Fruit fly (Drosophila melanogaster) whole organism, embryonic: ENCODE data around the gene Adgf-C.

ENCODE experiments used
- BEAF-32 ChIP-seq: fragments of 200-800 bp; sonication (Bioruptor generic); optimal IDR thresholded peaks from 3 replicates; lab custom pipeline; 2017; ENCODE audit warnings: missing biosample characterization, missing genetic modification characterization, mild to moderate bottlenecking, moderate library complexity, missing genetic modification reagents
- CG11398 ChIP-seq: fragments of 200-800 bp; sonication (Bioruptor generic); optimal IDR thresholded peaks from 2 replicates; lab custom pipeline; 2016; ENCODE audit warnings: missing biosample characterization, missing genetic modification characterization
- CG11695 ChIP-seq: fragments of 200-800 bp; sonication (Bioruptor generic); IDR thresholded peaks from 3 replicates; pipeline ENCODE4 v1.3.6; 2022; ENCODE audit warnings: missing biosample characterization, missing genetic modification characterization
- CG13894 ChIP-seq: fragments of 200-800 bp; sonication (Bioruptor generic); optimal IDR thresholded peaks from 3 replicates; lab custom pipeline; 2018; ENCODE audit warnings: missing biosample characterization, mild to moderate bottlenecking, missing genetic modification characterization, moderate library complexity
- CG14441 ChIP-seq: fragments of 200-800 bp; sonication (Bioruptor generic); IDR thresholded peaks from 2 replicates; pipeline ENCODE4 v1.3.6; 2022; ENCODE audit warnings: missing biosample characterization, missing genetic modification characterization
- CG14667 ChIP-seq: fragments of 200-800 bp; sonication (Bioruptor generic); IDR thresholded peaks from 2 replicates; pipeline ENCODE4 v1.3.6; 2022; ENCODE audit warnings: missing biosample characterization, missing genetic modification characterization
- CG15073 ChIP-seq: fragments of 200-800 bp; sonication (Bioruptor generic); optimal IDR thresholded peaks from 2 replicates; lab custom pipeline; 2016; ENCODE audit warnings: missing biosample characterization, missing genetic modification characterization
- CG16813 ChIP-seq: fragments of 200-800 bp; sonication (Bioruptor generic); IDR thresholded peaks from 3 replicates; pipeline ENCODE4 v1.3.6; 2022; ENCODE audit warnings: missing biosample characterization, missing genetic modification characterization; ENCODE audit not compliant: partially characterized antibody
- CG1792 ChIP-seq: fragments of 200-800 bp; sonication (Bioruptor generic); optimal IDR thresholded peaks from 2 replicates; lab custom pipeline; 2016; ENCODE audit warnings: missing biosample characterization, missing genetic modification characterization
- CG34376 ChIP-seq: fragments of 200-800 bp; sonication (Bioruptor generic); optimal IDR thresholded peaks from 2 replicates; lab custom pipeline; 2018; ENCODE audit warnings: missing biosample characterization, mild to moderate bottlenecking, missing genetic modification characterization
- CG3726 ChIP-seq: fragments of 200-800 bp; sonication (Bioruptor generic); IDR thresholded peaks from 3 replicates; pipeline ENCODE4, ENCODE4 v1.3.6; 2022; ENCODE audit warnings: missing biosample characterization, missing genetic modification characterization
- CG43689 ChIP-seq: fragments of 200-800 bp; sonication (Bioruptor generic); IDR thresholded peaks from 2 replicates; pipeline ENCODE4 v1.3.6; 2022; ENCODE audit warnings: missing biosample characterization, missing genetic modification characterization
- CG4854 ChIP-seq: fragments of 200-800 bp; sonication (Bioruptor generic); optimal IDR thresholded peaks from 2 replicates; lab custom pipeline; 2016; ENCODE audit warnings: missing biosample characterization, missing genetic modification characterization, inconsistent platforms
- CG6765 ChIP-seq: fragments of 200-800 bp; sonication (Bioruptor generic); optimal IDR thresholded peaks from 3 replicates; lab custom pipeline; 2017; ENCODE audit warnings: missing biosample characterization, mild to moderate bottlenecking, missing genetic modification characterization
- CG7786 ChIP-seq: fragments of 200-800 bp; sonication (Bioruptor generic); optimal IDR thresholded peaks from 2 replicates; lab custom pipeline; 2016; ENCODE audit warnings: missing biosample characterization, missing genetic modification characterization
- CG8290 ChIP-seq, 3 experiments: fragments of 200-800 bp; sonication (Bioruptor generic); optimal IDR thresholded peaks; 2 replicates each; lab custom pipeline; 2016 to 2019; ENCODE audit warnings: missing biosample characterization in 3 of 3, missing genetic modification characterization in 3 of 3, mild to moderate bottlenecking in 2 of 3, moderate library complexity in 1 of 3
- CG8924 ChIP-seq: fragments of 200-800 bp; optimal IDR thresholded peaks from 3 replicates; lab custom pipeline; 2019; ENCODE audit warnings: missing biosample characterization, mild to moderate bottlenecking, missing genetic modification characterization, moderate library complexity
- Dbx ChIP-seq: fragments of 200-800 bp; sonication (Bioruptor generic); IDR thresholded peaks from 3 replicates; pipeline ENCODE4 v1.3.6; 2022; ENCODE audit warnings: missing biosample characterization, missing genetic modification characterization
- Dek ChIP-seq: fragments of 200-800 bp; sonication (Bioruptor generic); optimal IDR thresholded peaks from 3 replicates; lab custom pipeline; 2019; ENCODE audit warnings: missing biosample characterization, mild to moderate bottlenecking, missing genetic modification characterization, moderate library complexity
- Dref ChIP-seq: fragments of 200-800 bp; sonication (Bioruptor generic); IDR thresholded peaks from 2 replicates; pipeline ENCODE4 v1.3.6; 2022; ENCODE audit warnings: missing biosample characterization, missing genetic modification characterization
- HLHmδ ChIP-seq: fragments of 200-800 bp; sonication (Bioruptor generic); optimal IDR thresholded peaks from 2 replicates; lab custom pipeline; 2018; ENCODE audit warnings: missing biosample characterization, mild to moderate bottlenecking, missing genetic modification characterization, moderate library complexity
- Mes4 ChIP-seq: fragments of 200-800 bp; sonication (Bioruptor generic); optimal IDR thresholded peaks from 2 replicates; lab custom pipeline; 2016; ENCODE audit warnings: missing biosample characterization, missing genetic modification characterization
- NK7.1 ChIP-seq: fragments of 200-800 bp; sonication (Bioruptor generic); optimal IDR thresholded peaks from 3 replicates; lab custom pipeline; 2016; ENCODE audit warnings: missing biosample characterization, missing genetic modification characterization
- Nf-YC ChIP-seq: fragments of 200-800 bp; optimal IDR thresholded peaks from 3 replicates; lab custom pipeline; 2019; ENCODE audit warnings: missing biosample characterization, mild to moderate bottlenecking, missing genetic modification characterization, moderate library complexity
- Rfx ChIP-seq: fragments of 200-800 bp; sonication (Bioruptor generic); IDR thresholded peaks from 2 replicates; pipeline ENCODE4 v1.3.6; 2022; ENCODE audit warnings: missing biosample characterization, missing genetic modification characterization
- Sox102F ChIP-seq: fragments of 200-800 bp; sonication (Bioruptor generic); optimal IDR thresholded peaks from 2 replicates; lab custom pipeline; 2018; ENCODE audit warnings: missing biosample characterization, mild to moderate bottlenecking, missing genetic modification characterization, moderate library complexity
- Xrp1 ChIP-seq: fragments of 200-800 bp; sonication (Bioruptor generic); IDR thresholded peaks from 2 replicates; pipeline ENCODE4 v1.3.6; 2022; ENCODE audit warnings: missing biosample characterization, missing genetic modification characterization
- ac ChIP-seq: fragments of 200-800 bp; sonication (Bioruptor generic); optimal IDR thresholded peaks from 3 replicates; lab custom pipeline; 2017; ENCODE audit warnings: missing biosample characterization, mild to moderate bottlenecking, missing genetic modification characterization
- bab2 ChIP-seq: fragments of 200-800 bp; sonication (Bioruptor generic); optimal IDR thresholded peaks from 2 replicates; lab custom pipeline; 2016; ENCODE audit warnings: missing biosample characterization, missing genetic modification characterization
- ewg ChIP-seq: fragments of 200-800 bp; sonication (Bioruptor generic); optimal IDR thresholded peaks from 3 replicates; lab custom pipeline; 2017; ENCODE audit warnings: mild to moderate bottlenecking, missing biosample characterization, missing genetic modification reagents, missing genetic modification characterization
- gcm ChIP-seq: fragments of 200-800 bp; sonication (Bioruptor generic); optimal IDR thresholded peaks from 2 replicates; lab custom pipeline; 2019; ENCODE audit warnings: missing biosample characterization, mild to moderate bottlenecking, missing genetic modification characterization, moderate library complexity
- grn ChIP-seq: fragments of 200-800 bp; sonication (Bioruptor generic); optimal IDR thresholded peaks from 3 replicates; lab custom pipeline; 2017; ENCODE audit warnings: missing biosample characterization, missing genetic modification characterization
- h ChIP-seq: fragments of >200 bp; optimal IDR thresholded peaks from 2 replicates; lab custom pipeline; 2017
- hb ChIP-seq: fragments of 200-800 bp; sonication (Bioruptor generic); IDR thresholded peaks from 3 replicates; pipeline ENCODE4 v1.3.6; 2022; ENCODE audit warnings: missing biosample characterization, missing genetic modification characterization; ENCODE audit not compliant: partially characterized antibody
- hbn ChIP-seq: fragments of 200-800 bp; sonication (Bioruptor generic); IDR thresholded peaks from 2 replicates; pipeline ENCODE4 v1.3.6; 2022; ENCODE audit warnings: missing biosample characterization, missing genetic modification characterization; ENCODE audit not compliant: partially characterized antibody
- lab ChIP-seq: fragments of 200-800 bp; sonication (Bioruptor generic); optimal IDR thresholded peaks from 3 replicates; lab custom pipeline; 2017; ENCODE audit warnings: missing biosample characterization, missing genetic modification characterization, mild to moderate bottlenecking, moderate library complexity, missing genetic modification reagents
- mirr ChIP-seq: fragments of 200-800 bp; sonication (Bioruptor generic); optimal IDR thresholded peaks from 3 replicates; lab custom pipeline; 2018; ENCODE audit warnings: missing biosample characterization, mild to moderate bottlenecking, missing genetic modification characterization
- nmo ChIP-seq: fragments of 200-800 bp; sonication (Bioruptor generic); optimal IDR thresholded peaks from 2 replicates; lab custom pipeline; 2018; ENCODE audit warnings: missing biosample characterization, mild to moderate bottlenecking, missing genetic modification characterization, moderate library complexity
- nom ChIP-seq: fragments of 200-800 bp; sonication (Bioruptor generic); optimal IDR thresholded peaks from 2 replicates; lab custom pipeline; 2017; ENCODE audit warnings: missing biosample characterization, missing genetic modification characterization, mild to moderate bottlenecking, moderate library complexity, missing genetic modification reagents
- pita ChIP-seq: fragments of 200-800 bp; sonication (Bioruptor generic); optimal IDR thresholded peaks from 2 replicates; lab custom pipeline; 2017; ENCODE audit warnings: missing biosample characterization, mild to moderate bottlenecking, missing genetic modification characterization
- pum ChIP-seq: fragments of 200-800 bp; sonication (Bioruptor generic); optimal IDR thresholded peaks from 2 replicates; lab custom pipeline; 2016; ENCODE audit warnings: missing biosample characterization, missing genetic modification characterization
- rib ChIP-seq: fragments of 200-800 bp; sonication (Bioruptor generic); IDR thresholded peaks from 2 replicates; pipeline ENCODE4 v1.3.6; 2022; ENCODE audit warnings: missing biosample characterization, missing genetic modification characterization
- salm ChIP-seq: fragments of 200-800 bp; sonication (Bioruptor generic); optimal IDR thresholded peaks from 2 replicates; lab custom pipeline; 2018; ENCODE audit warnings: missing biosample characterization, mild to moderate bottlenecking, missing genetic modification characterization
- sc ChIP-seq, 3 experiments: fragments of >200 bp in 2 of 3; fragments of 200-800 bp in 1 of 3; sonication (Bioruptor generic) in 1 of 3; optimal IDR thresholded peaks; 2 replicates in 2 of 3; 3 replicates in 1 of 3; lab custom pipeline; 2017; ENCODE audit warnings: mild to moderate bottlenecking in 1 of 3, missing biosample characterization in 1 of 3, missing genetic modification characterization in 1 of 3, missing genetic modification reagents in 1 of 3
- shn ChIP-seq: fragments of 200-800 bp; sonication (Bioruptor generic); optimal IDR thresholded peaks from 3 replicates; lab custom pipeline; 2016; ENCODE audit warnings: missing biosample characterization, missing genetic modification characterization
- so ChIP-seq: fragments of 200-800 bp; sonication (Bioruptor generic); IDR thresholded peaks from 3 replicates; pipeline ENCODE4 v1.3.6; 2022; ENCODE audit warnings: missing biosample characterization, missing genetic modification characterization
- tap ChIP-seq: fragments of 200-800 bp; optimal IDR thresholded peaks from 3 replicates; lab custom pipeline; 2019; ENCODE audit warnings: missing biosample characterization, mild to moderate bottlenecking, missing genetic modification characterization, moderate library complexity
- vfl ChIP-seq: fragments of 200-800 bp; sonication (Bioruptor generic); optimal IDR thresholded peaks from 2 replicates; lab custom pipeline; 2016; ENCODE audit warnings: missing biosample characterization, missing genetic modification characterization
- wek ChIP-seq: fragments of 200-800 bp; sonication (Bioruptor generic); optimal IDR thresholded peaks from 3 replicates; lab custom pipeline; 2018; ENCODE audit warnings: missing biosample characterization, mild to moderate bottlenecking, missing genetic modification characterization, moderate library complexity
- z ChIP-seq: fragments of 200-800 bp; sonication (Bioruptor generic); IDR thresholded peaks from 3 replicates; pipeline ENCODE4 v1.3.6; 2022; ENCODE audit warnings: missing biosample characterization, missing genetic modification characterization
- zf30C ChIP-seq: fragments of 200-800 bp; sonication (Bioruptor generic); optimal IDR thresholded peaks from 3 replicates; lab custom pipeline; 2018; ENCODE audit warnings: missing biosample characterization, mild to moderate bottlenecking, missing genetic modification characterization

Adgf-C gene

dm6 chr3R:13716827-13717226, 10.3 kb downstream of the Adgf-C start (continued):
- no peak for TF ChIP-seq BEAF-32 (GFP tag; lab: Kevin White, UChicago)
- no peak for TF ChIP-seq Nf-YC (tag; lab: Kevin White, UChicago)
- no peak for TF ChIP-seq sc (optimal IDR thresholded peaks at IDR 0.05; lab: Kevin White, UChicago)
- TF ChIP-seq sc (GFP tag; optimal IDR thresholded peaks at IDR 0.05; lab: Kevin White, UChicago): no peak
- TF ChIP-seq Dbx: no peak
- no peak for TF ChIP-seq ewg (GFP tag; lab: Kevin White, UChicago)
- no peak for TF ChIP-seq wek
- TF ChIP-seq zf30C (GFP tag; lab: Kevin White, UChicago): no peak
- TF ChIP-seq Xrp1 (GFP tag; lab: Robert Waterston, UW): peak; percentile 57; the same call in 1 of the 2 replicates
- TF ChIP-seq HLHmδ: no peak
- TF ChIP-seq so (GFP tag; lab: Robert Waterston, UW): peak; percentile 63; the same call in 1 of the 3 replicates
- TF ChIP-seq z (GFP tag; lab: Robert Waterston, UW): no peak
- peak; percentile 75 for TF ChIP-seq nmo (GFP tag; lab: Kevin White, UChicago)
- no peak for TF ChIP-seq NK7.1 (GFP tag; lab: Kevin White, UChicago)
- TF ChIP-seq bab2 (GFP tag; lab: Kevin White, UChicago): peak; percentile 74
- TF ChIP-seq tap (tag; lab: Kevin White, UChicago): no peak
- TF ChIP-seq vfl (GFP tag; lab: Kevin White, UChicago): no peak
- TF ChIP-seq CG11398 (GFP tag; lab: Kevin White, UChicago): no peak
- no peak for TF ChIP-seq CG8924 (tag; lab: Kevin White, UChicago)
- TF ChIP-seq CG6765 (GFP tag; lab: Kevin White, UChicago): no peak
- TF ChIP-seq hbn (GFP tag; lab: Robert Waterston, UW): no peak
- no peak for TF ChIP-seq lab
- TF ChIP-seq rib (GFP tag; lab: Robert Waterston, UW): no peak
- TF ChIP-seq pum (GFP tag; lab: Kevin White, UChicago): peak; percentile 17
- TF ChIP-seq shn (GFP tag; lab: Kevin White, UChicago): no peak
- no peak for TF ChIP-seq gcm (GFP tag; lab: Kevin White, UChicago)
- TF ChIP-seq hb (GFP tag; lab: Robert Waterston, UW): no peak
- TF ChIP-seq CG43689: no peak
- no peak for TF ChIP-seq grn
- no peak for TF ChIP-seq CG34376 (GFP tag; lab: Kevin White, UChicago)
- TF ChIP-seq nom (GFP tag; lab: Kevin White, UChicago): peak; percentile 62
- no peak for TF ChIP-seq CG7786 (GFP tag; lab: Kevin White, UChicago)
- TF ChIP-seq Dek (tag; lab: Kevin White, UChicago): no peak
- TF ChIP-seq CG3726 (GFP tag; lab: Robert Waterston, UW): no peak
- peak; percentile 47 for TF ChIP-seq CG14441 (GFP tag; lab: Robert Waterston, UW)
- no peak for TF ChIP-seq pita (GFP tag; lab: Kevin White, UChicago)
- TF ChIP-seq CG4854 (GFP tag; lab: Kevin White, UChicago): no peak
- TF ChIP-seq CG1792: no peak
- no peak for TF ChIP-seq CG14667 (GFP tag; lab: Robert Waterston, UW)
- TF ChIP-seq CG11695 (GFP tag; lab: Robert Waterston, UW): no peak
- TF ChIP-seq CG13894: no peak
- TF ChIP-seq h: no peak
- no peak for TF ChIP-seq Mes4
- TF ChIP-seq ac (GFP tag; lab: Kevin White, UChicago): no peak
- TF ChIP-seq salm: no peak
- TF ChIP-seq Rfx (GFP tag; lab: Robert Waterston, UW): peak; percentile 35; the same call in 1 of the 2 replicates
- no peak for TF ChIP-seq CG8290 (GFP tag; optimal IDR thresholded peaks at IDR 0.05; lab: Kevin White, UChicago)
- TF ChIP-seq CG8290 (tag; optimal IDR thresholded peaks at IDR 0.05; lab: Kevin White, UChicago): peak in 1 of 2 experiments; percentile 1
- peak; percentile 17 for TF ChIP-seq Sox102F (GFP tag; lab: Kevin White, UChicago)
- TF ChIP-seq CG16813 (GFP tag; lab: Robert Waterston, UW): no peak
- no peak for TF ChIP-seq Dref (GFP tag; lab: Robert Waterston, UW)
- no peak for TF ChIP-seq CG15073 (GFP tag; lab: Kevin White, UChicago)
- no peak for TF ChIP-seq mirr (GFP tag; lab: Kevin White, UChicago)
